Worm (Caenorhabditis elegans) whole organism, mixed stage, embryonic: ENCODE data around the gene F19H6.6.

Experiments used
- hlh-1 ChIP-seq: fragments of 150-350 bp; optimal IDR thresholded peaks from 2 replicates; lab custom pipeline; 2014; ENCODE audit warnings: missing biosample characterization, missing genetic modification reagents, missing genetic modification characterization
- lsy-2 ChIP-seq: fragments of 150-350 bp; optimal IDR thresholded peaks from 2 replicates; lab custom pipeline; 2014; ENCODE audit warnings: missing biosample characterization, missing genetic modification characterization

DNA sequence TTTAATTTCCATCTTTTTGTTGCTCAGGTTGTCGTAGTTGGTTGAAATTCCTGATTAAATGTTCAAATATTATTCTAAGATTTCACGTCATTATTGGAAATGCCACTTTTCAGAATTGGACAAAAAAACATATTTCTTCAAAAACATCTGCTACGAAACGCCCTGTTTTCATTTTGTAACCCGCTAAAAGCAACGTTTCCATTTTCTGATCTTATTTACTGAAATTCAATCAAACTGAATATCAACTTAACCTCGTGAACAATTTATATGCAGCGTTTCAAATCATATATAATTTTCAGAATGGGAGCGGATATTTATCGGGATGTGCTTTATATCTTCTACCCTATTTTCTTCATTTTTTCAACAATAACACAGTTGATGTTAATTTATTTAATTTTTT, 37.2 kb upstream of the F19H6.6 start, which contains the start of gene srd-40:
- no peak for TF ChIP-seq hlh-1 (tag; lab: Kevin White, UChicago)
- no peak for TF ChIP-seq lsy-2
